Fruit fly (Drosophila melanogaster): Measurements from ENCODE around the gene HemK2.

DNA sequence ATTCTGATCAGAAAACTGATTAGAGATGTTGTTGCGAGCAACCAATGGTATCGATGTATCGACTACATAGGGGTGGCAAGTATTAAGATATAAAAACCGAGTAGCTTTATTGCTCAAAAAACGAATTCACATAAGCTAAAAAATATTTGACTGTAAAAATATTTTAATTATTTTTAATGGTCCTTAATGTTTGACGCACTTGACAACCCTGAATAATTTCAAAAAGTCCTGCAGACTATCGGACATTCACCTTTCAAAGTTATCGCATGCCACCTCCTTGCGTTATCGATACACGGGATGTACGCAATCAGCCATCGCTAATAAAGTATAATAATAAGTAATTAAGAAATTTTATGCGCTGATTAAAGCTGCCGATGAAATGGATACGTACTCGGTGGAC is at the start of gene HemK2, which contains the start of the genes Snapin and Tnpo-SR:
- TF ChIP-seq cic (GFP tag; optimal IDR thresholded peaks at IDR 0.05): peak; percentile 72
- no peak for TF ChIP-seq kay (GFP tag; ENCODE audit: borderline replicate concordance)
- peak; percentile 95 for TF ChIP-seq CG1620 (GFP tag; optimal IDR thresholded peaks at IDR 0.05)
- TF ChIP-seq bab1 (GFP tag; optimal IDR thresholded peaks at IDR 0.05): peak; percentile 97
- TF ChIP-seq CG5204 (GFP tag; optimal IDR thresholded peaks at IDR 0.05): no peak

All from whole organism, adult.